Worm (Caenorhabditis elegans) whole organism, late embryonic: ENCODE measurements around the gene atn-1.

Experiments used
- ahr-1 ChIP-seq: sonication (generic microtip); optimal IDR thresholded peaks from 2 replicates; lab custom pipeline; 2016; ENCODE audit warnings: missing genetic modification characterization, missing compliant biosample characterization
- ceh-30 ChIP-seq: fragments of 150-350 bp; optimal IDR thresholded peaks from 2 replicates; lab custom pipeline; 2014; ENCODE audit warnings: missing biosample characterization, missing genetic modification characterization
- dmd-4 ChIP-seq: sonication (generic microtip); optimal IDR thresholded peaks from 2 replicates; lab custom pipeline; 2016; ENCODE audit warnings: borderline replicate concordance, missing genetic modification characterization, missing compliant biosample characterization
- fkh-10 ChIP-seq: fragments of 150-350 bp; optimal IDR thresholded peaks from 2 replicates; lab custom pipeline; 2014; ENCODE audit warnings: missing biosample characterization, missing genetic modification reagents, missing genetic modification characterization

ce11 chrV:12475360-12475759, 2.9 kb upstream of the atn-1 start:
- TF ChIP-seq dmd-4 (no peak), ceh-30 (tag; lab: Kevin White, UChicago) (no peak), fkh-10 (GFP tag; lab: Kevin White, UChicago) (no peak), ahr-1 (tag; lab: Kevin White, UChicago) (no peak)
